Fruit fly (Drosophila melanogaster): Measurements from ENCODE around the gene crb.

The crb gene

DNA sequence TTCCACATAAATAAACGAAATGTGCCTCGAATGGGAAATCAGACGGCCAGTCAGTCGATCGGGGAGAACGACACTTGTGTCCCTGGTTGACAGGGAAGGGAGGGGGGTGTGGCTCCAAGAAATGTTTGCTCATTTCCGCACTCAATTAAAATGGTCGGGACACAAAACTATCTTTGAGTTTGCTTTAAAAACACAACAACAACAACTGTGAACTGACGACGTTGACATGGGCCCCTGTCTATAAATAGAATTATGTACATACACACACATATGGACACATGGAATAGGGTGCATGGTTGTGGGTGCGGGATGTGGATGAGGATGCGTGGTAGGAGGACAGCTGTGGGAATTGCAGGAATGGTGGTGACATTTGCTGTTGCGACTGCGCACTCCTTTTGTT, 24.8 kb upstream of the crb start:
- peak; percentile 58 for TF ChIP-seq CG33557 (GFP tag; optimal IDR thresholded peaks at IDR 0.05)
- 0 out of 3 replicates have a peak, but pooled peaks have one; percentile 52 for TF ChIP-seq zfh1 (GFP tag; IDR thresholded peaks at IDR 0.05)
- no peak for TF ChIP-seq mirr (GFP tag; optimal IDR thresholded peaks at IDR 0.05)
- peak; percentile 33 for TF ChIP-seq CG8924 (tag; optimal IDR thresholded peaks at IDR 0.05)
- TF ChIP-seq org-1 (GFP tag; optimal IDR thresholded peaks at IDR 0.05): peak; percentile 12
- TF ChIP-seq CG11696 (GFP tag; IDR thresholded peaks at IDR 0.05): 0 out of 2 replicates have a peak, but pooled peaks have one; percentile 10
- no peak for TF ChIP-seq Hmx (GFP tag; optimal IDR thresholded peaks at IDR 0.05)
- TF ChIP-seq crol (GFP tag; IDR thresholded peaks at IDR 0.05): peak; percentile 78
- TF ChIP-seq ranshi (GFP tag; IDR thresholded peaks at IDR 0.05): no peak
- TF ChIP-seq ac (GFP tag; optimal IDR thresholded peaks at IDR 0.05): peak; percentile 47
- TF ChIP-seq pros (GFP tag; optimal IDR thresholded peaks at IDR 0.05): no peak
- peak; percentile 18 for TF ChIP-seq CG10209 (GFP tag; optimal IDR thresholded peaks at IDR 0.05)
- TF ChIP-seq CG8478 (optimal IDR thresholded peaks at IDR 0.05): peak; percentile 2
- no peak for TF ChIP-seq HmgZ (tag; optimal IDR thresholded peaks at IDR 0.05)
- TF ChIP-seq Ets97D (GFP tag; optimal IDR thresholded peaks at IDR 0.05): no peak
- peak; percentile 44 for TF ChIP-seq Kr (GFP tag; optimal IDR thresholded peaks at IDR 0.05)
- no peak for TF ChIP-seq wdn (GFP tag; IDR thresholded peaks at IDR 0.05)
- peak; percentile 75 for TF ChIP-seq CG15696 (tag; optimal IDR thresholded peaks at IDR 0.05)
- no peak for TF ChIP-seq pfk (GFP tag; optimal IDR thresholded peaks at IDR 0.05)
- peak; percentile 73 for TF ChIP-seq kni (GFP tag; optimal IDR thresholded peaks at IDR 0.05)
- peak; percentile 4 for TF ChIP-seq D (optimal IDR thresholded peaks at IDR 0.05)
- TF ChIP-seq D (GFP tag; optimal IDR thresholded peaks at IDR 0.05): peak; percentile 19
- no peak for TF ChIP-seq tna (GFP tag; IDR thresholded peaks at IDR 0.05; ENCODE audit: partially characterized antibody)
- peak; percentile 95 for TF ChIP-seq twi (tag; optimal IDR thresholded peaks at IDR 0.05)
- TF ChIP-seq hth (optimal IDR thresholded peaks at IDR 0.05): peak; percentile 9
- peak; percentile 94 for TF ChIP-seq CG4360 (GFP tag; IDR thresholded peaks at IDR 0.05)
- peak; percentile 2 for TF ChIP-seq CG14710 (tag; optimal IDR thresholded peaks at IDR 0.05)
- TF ChIP-seq CG6813 (GFP tag; optimal IDR thresholded peaks at IDR 0.05): peak; percentile 23
- TF ChIP-seq cg (GFP tag; optimal IDR thresholded peaks at IDR 0.05): peak; percentile 52
- TF ChIP-seq sens (GFP tag): peak; percentile 66
- TF ChIP-seq Optix (GFP tag; IDR thresholded peaks at IDR 0.05): no peak
- peak; percentile 37 for TF ChIP-seq dmrt11E (tag; optimal IDR thresholded peaks at IDR 0.05)
- TF ChIP-seq chm (GFP tag; IDR thresholded peaks at IDR 0.05): 0 out of 2 replicates have a peak, but pooled peaks have one; percentile 40
- TF ChIP-seq gcm (GFP tag; optimal IDR thresholded peaks at IDR 0.05): peak; percentile 42
- peak; percentile 39 for TF ChIP-seq D19A (tag; optimal IDR thresholded peaks at IDR 0.05)
- no peak for TF ChIP-seq Aef1 (GFP tag; IDR thresholded peaks at IDR 0.05)

DNA sequence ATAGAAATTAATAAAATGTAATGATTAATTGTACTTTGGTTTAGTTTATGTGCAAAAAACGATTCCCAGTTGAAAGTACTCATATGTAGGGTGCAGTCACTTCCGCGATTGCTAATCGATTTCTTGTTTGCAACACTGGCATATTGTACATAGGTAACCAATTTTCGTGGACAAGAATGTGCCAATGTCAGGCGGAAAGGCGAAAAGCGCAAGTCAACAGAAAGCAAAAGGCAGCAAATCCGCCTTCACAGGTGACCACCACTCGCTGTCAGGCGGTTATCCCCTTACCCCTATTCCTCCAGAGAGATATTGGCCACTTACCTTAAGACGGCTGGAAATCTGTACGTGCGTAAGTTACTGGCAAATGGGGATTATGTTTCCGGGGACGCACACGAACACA, 24.3 kb upstream of the crb start:
- TF ChIP-seq yki (optimal IDR thresholded peaks at IDR 0.05) (no peak), CG12659 (GFP tag; optimal IDR thresholded peaks at IDR 0.05) (no peak), CG10366 (GFP tag; IDR thresholded peaks at IDR 0.05) (no peak), cg (GFP tag; optimal IDR thresholded peaks at IDR 0.05) (no peak), Meics (GFP tag; optimal IDR thresholded peaks at IDR 0.05) (no peak), tll (GFP tag; optimal IDR thresholded peaks at IDR 0.05) (peak in 1 of 2 experiments; percentile 30), CG10321 (GFP tag; IDR thresholded peaks at IDR 0.05) (no peak), Elba2 (GFP tag; optimal IDR thresholded peaks at IDR 0.05) (no peak), CG8478 (optimal IDR thresholded peaks at IDR 0.05) (no peak), br (optimal IDR thresholded peaks at IDR 0.05) (no peak), hkb (optimal IDR thresholded peaks at IDR 0.05) (peak; percentile 9), hkb (GFP tag; IDR thresholded peaks at IDR 0.05) (no peak), HLHmδ (GFP tag; optimal IDR thresholded peaks at IDR 0.05) (no peak), pan (optimal IDR thresholded peaks at IDR 0.05) (no peak), pan (GFP tag; optimal IDR thresholded peaks at IDR 0.05 in 1 of 2, IDR thresholded peaks at IDR 0.05 in 1 of 2) (no peak), CG6272 (GFP tag; IDR thresholded peaks at IDR 0.05) (no peak), CG31365 (tag; optimal IDR thresholded peaks at IDR 0.05) (no peak), CG2129 (GFP tag; IDR thresholded peaks at IDR 0.05; ENCODE audit: partially characterized antibody) (no peak), CG13894 (tag; optimal IDR thresholded peaks at IDR 0.05) (no peak), hb (GFP tag; IDR thresholded peaks at IDR 0.05; ENCODE audit: partially characterized antibody) (no peak)

All from whole organism, embryonic.